Fruit fly (Drosophila melanogaster) whole organism, embryonic: ENCODE measurements around the gene CG7656.

Source experiments
- ATbp ChIP-seq: fragments of 200-800 bp; sonication (Bioruptor generic); optimal IDR thresholded peaks from 2 replicates; lab custom pipeline; 2017; ENCODE audit warnings: missing biosample characterization, mild to moderate bottlenecking, missing genetic modification characterization, missing genetic modification reagents
- Atf3 ChIP-seq: fragments of 200-800 bp; sonication (Bioruptor generic); optimal IDR thresholded peaks from 3 replicates; lab custom pipeline; 2016; ENCODE audit warnings: missing biosample characterization, missing genetic modification characterization
- CG10321 ChIP-seq: fragments of 200-800 bp; sonication (Bioruptor generic); IDR thresholded peaks from 2 replicates; pipeline ENCODE4 v1.3.6; 2022; ENCODE audit warnings: missing biosample characterization, missing genetic modification characterization
- CG11723 ChIP-seq: fragments of 200-800 bp; sonication (Bioruptor generic); optimal IDR thresholded peaks from 2 replicates; lab custom pipeline; 2017; ENCODE audit warnings: missing biosample characterization, mild to moderate bottlenecking, missing genetic modification characterization
- CG15479 ChIP-seq: fragments of 200-800 bp; sonication (Bioruptor generic); optimal IDR thresholded peaks from 3 replicates; lab custom pipeline; 2019; ENCODE audit warnings: missing biosample characterization, mild to moderate bottlenecking, missing genetic modification characterization, moderate library complexity
- CG16813 ChIP-seq: fragments of 200-800 bp; sonication (Bioruptor generic); IDR thresholded peaks from 3 replicates; pipeline ENCODE4 v1.3.6; 2022; ENCODE audit warnings: missing biosample characterization, missing genetic modification characterization; ENCODE audit not compliant: partially characterized antibody
- CG18619 ChIP-seq: fragments of 200-800 bp; sonication (Bioruptor generic); optimal IDR thresholded peaks from 3 replicates; lab custom pipeline; 2017; ENCODE audit warnings: missing biosample characterization, mild to moderate bottlenecking, missing genetic modification characterization
- CG2889 ChIP-seq: fragments of 200-800 bp; sonication (Bioruptor generic); IDR thresholded peaks from 3 replicates; pipeline ENCODE4 v1.3.6; 2022; ENCODE audit warnings: missing biosample characterization, missing genetic modification characterization
- CG31388 ChIP-seq: fragments of 200-800 bp; sonication (Bioruptor generic); optimal IDR thresholded peaks from 2 replicates; lab custom pipeline; 2016; ENCODE audit warnings: missing biosample characterization, missing genetic modification characterization
- CG33557 ChIP-seq: fragments of 200-800 bp; sonication (Bioruptor generic); optimal IDR thresholded peaks from 2 replicates; lab custom pipeline; 2019; ENCODE audit warnings: missing biosample characterization, mild to moderate bottlenecking, missing genetic modification characterization, moderate library complexity
- CG3838 ChIP-seq: fragments of 200-800 bp; sonication (Bioruptor generic); optimal IDR thresholded peaks from 3 replicates; lab custom pipeline; 2016; ENCODE audit warnings: missing biosample characterization, missing genetic modification characterization
- CG6813 ChIP-seq: fragments of 200-800 bp; sonication (Bioruptor generic); optimal IDR thresholded peaks from 2 replicates; lab custom pipeline; 2017; ENCODE audit warnings: missing biosample characterization, missing genetic modification characterization, mild to moderate bottlenecking, moderate library complexity, missing genetic modification reagents
- CG7786 ChIP-seq: fragments of 200-800 bp; sonication (Bioruptor generic); optimal IDR thresholded peaks from 2 replicates; lab custom pipeline; 2016; ENCODE audit warnings: missing biosample characterization, missing genetic modification characterization
- CG7839 ChIP-seq: fragments of 200-800 bp; sonication (Bioruptor generic); optimal IDR thresholded peaks from 3 replicates; lab custom pipeline; 2018; ENCODE audit warnings: missing biosample characterization, mild to moderate bottlenecking, missing genetic modification characterization, moderate library complexity
- CG7963 ChIP-seq: fragments of 200-800 bp; sonication (Bioruptor generic); IDR thresholded peaks from 3 replicates; pipeline ENCODE4 v1.3.6; 2022; ENCODE audit warnings: missing biosample characterization, missing genetic modification characterization; ENCODE audit not compliant: partially characterized antibody
- CG9609 ChIP-seq: fragments of 200-800 bp; sonication (Bioruptor generic); optimal IDR thresholded peaks from 3 replicates; lab custom pipeline; 2016; ENCODE audit warnings: missing biosample characterization, missing genetic modification characterization
- CG9932 ChIP-seq: fragments of 200-800 bp; sonication (Bioruptor generic); IDR thresholded peaks from 2 replicates; pipeline ENCODE4 v1.3.6; 2022; ENCODE audit warnings: missing biosample characterization, missing genetic modification characterization
- Camta ChIP-seq: fragments of 200-800 bp; sonication (Bioruptor generic); optimal IDR thresholded peaks from 2 replicates; lab custom pipeline; 2016; ENCODE audit warnings: missing biosample characterization, missing genetic modification characterization
- E2f2 ChIP-seq: fragments of 200-800 bp; sonication (Bioruptor generic); IDR thresholded peaks from 2 replicates; pipeline ENCODE4 v1.3.6; 2022; ENCODE audit warnings: missing biosample characterization, missing genetic modification characterization
- Gug ChIP-seq: fragments of 200-800 bp; sonication (Bioruptor generic); IDR thresholded peaks from 4 replicates; pipeline ENCODE4 v1.3.6; 2022; ENCODE audit warnings: missing biosample characterization, missing genetic modification characterization
- HLHmδ ChIP-seq: fragments of 200-800 bp; sonication (Bioruptor generic); optimal IDR thresholded peaks from 2 replicates; lab custom pipeline; 2018; ENCODE audit warnings: missing biosample characterization, mild to moderate bottlenecking, missing genetic modification characterization, moderate library complexity
- Hand ChIP-seq: fragments of 200-800 bp; sonication (Bioruptor generic); optimal IDR thresholded peaks from 2 replicates; lab custom pipeline; 2017; ENCODE audit warnings: mild to moderate bottlenecking, missing biosample characterization, missing genetic modification reagents, missing genetic modification characterization
- Hr78 ChIP-seq, 2 experiments: fragments of 200-800 bp in 1 of 2; fragments of >200 bp in 1 of 2; sonication (Bioruptor generic) in 1 of 2; optimal IDR thresholded peaks; 2 replicates each; lab custom pipeline; 2017 to 2019; ENCODE audit warnings: missing biosample characterization in 2 of 2, missing genetic modification characterization in 2 of 2, mild to moderate bottlenecking in 1 of 2, moderate library complexity in 1 of 2
- Hsf ChIP-seq: fragments of 200-800 bp; sonication (Bioruptor generic); optimal IDR thresholded peaks from 3 replicates; lab custom pipeline; 2016; ENCODE audit warnings: missing biosample characterization, missing genetic modification characterization
- Lhr ChIP-seq: fragments of 200-800 bp; sonication (Bioruptor generic); optimal IDR thresholded peaks from 3 replicates; lab custom pipeline; 2017; ENCODE audit warnings: mild to moderate bottlenecking, missing biosample characterization, missing genetic modification reagents, missing genetic modification characterization
- NK7.1 ChIP-seq: fragments of 200-800 bp; sonication (Bioruptor generic); optimal IDR thresholded peaks from 3 replicates; lab custom pipeline; 2016; ENCODE audit warnings: missing biosample characterization, missing genetic modification characterization
- Tbp ChIP-seq: fragments of >200 bp; optimal IDR thresholded peaks from 2 replicates; lab custom pipeline; 2018; ENCODE audit warnings: missing biosample characterization, missing genetic modification characterization
- ac ChIP-seq: fragments of 200-800 bp; sonication (Bioruptor generic); optimal IDR thresholded peaks from 3 replicates; lab custom pipeline; 2017; ENCODE audit warnings: missing biosample characterization, mild to moderate bottlenecking, missing genetic modification characterization
- chif ChIP-seq, 2 experiments: fragments of 200-800 bp; sonication (Bioruptor generic); optimal IDR thresholded peaks; 3 replicates each; lab custom pipeline; 2016; ENCODE audit warnings: missing biosample characterization in 2 of 2, missing genetic modification characterization in 2 of 2
- chn ChIP-seq: fragments of 200-800 bp; sonication (Bioruptor generic); optimal IDR thresholded peaks from 2 replicates; lab custom pipeline; 2016; ENCODE audit warnings: missing biosample characterization, missing genetic modification characterization
- ci ChIP-seq: fragments of 200-800 bp; sonication (Bioruptor generic); IDR thresholded peaks from 3 replicates; pipeline ENCODE4 v1.3.6; 2022; ENCODE audit warnings: missing biosample characterization, missing genetic modification characterization
- grn ChIP-seq: fragments of 200-800 bp; sonication (Bioruptor generic); optimal IDR thresholded peaks from 3 replicates; lab custom pipeline; 2017; ENCODE audit warnings: missing biosample characterization, missing genetic modification characterization
- her ChIP-seq: fragments of 200-800 bp; sonication (Bioruptor generic); optimal IDR thresholded peaks from 2 replicates; lab custom pipeline; 2016; ENCODE audit warnings: missing biosample characterization, missing genetic modification characterization
- jumu ChIP-seq: fragments of 200-800 bp; sonication (Bioruptor generic); optimal IDR thresholded peaks from 3 replicates; lab custom pipeline; 2016; ENCODE audit warnings: missing biosample characterization, missing genetic modification characterization
- kni ChIP-seq: fragments of 200-800 bp; sonication (Bioruptor generic); optimal IDR thresholded peaks from 3 replicates; lab custom pipeline; 2017; ENCODE audit warnings: mild to moderate bottlenecking, missing biosample characterization, missing genetic modification reagents, missing genetic modification characterization
- lmd ChIP-seq: fragments of 200-800 bp; sonication (Bioruptor generic); IDR thresholded peaks from 2 replicates; pipeline ENCODE4 v1.3.6; 2022; ENCODE audit warnings: missing biosample characterization, missing genetic modification characterization
- nau ChIP-seq: fragments of 200-800 bp; sonication (Bioruptor generic); optimal IDR thresholded peaks from 3 replicates; lab custom pipeline; 2017; ENCODE audit warnings: missing biosample characterization, mild to moderate bottlenecking, missing genetic modification characterization, missing genetic modification reagents
- nmo ChIP-seq: fragments of 200-800 bp; sonication (Bioruptor generic); optimal IDR thresholded peaks from 2 replicates; lab custom pipeline; 2018; ENCODE audit warnings: missing biosample characterization, mild to moderate bottlenecking, missing genetic modification characterization, moderate library complexity
- org-1 ChIP-seq: fragments of 200-800 bp; sonication (Bioruptor generic); optimal IDR thresholded peaks from 2 replicates; lab custom pipeline; 2017; ENCODE audit warnings: missing biosample characterization, missing genetic modification characterization
- pnt ChIP-seq: fragments of 200-800 bp; sonication (Bioruptor generic); optimal IDR thresholded peaks from 3 replicates; lab custom pipeline; 2016; ENCODE audit warnings: missing biosample characterization, missing genetic modification characterization
- sc ChIP-seq, 3 experiments: fragments of >200 bp in 2 of 3; fragments of 200-800 bp in 1 of 3; sonication (Bioruptor generic) in 1 of 3; optimal IDR thresholded peaks; 2 replicates in 2 of 3; 3 replicates in 1 of 3; lab custom pipeline; 2017; ENCODE audit warnings: mild to moderate bottlenecking in 1 of 3, missing biosample characterization in 1 of 3, missing genetic modification characterization in 1 of 3, missing genetic modification reagents in 1 of 3
- sob ChIP-seq: fragments of 200-800 bp; sonication (Bioruptor generic); IDR thresholded peaks from 2 replicates; pipeline ENCODE4 v1.3.6; 2022; ENCODE audit warnings: missing biosample characterization, missing genetic modification characterization
- ssp ChIP-seq: fragments of 200-800 bp; sonication (Bioruptor generic); IDR thresholded peaks from 2 replicates; pipeline ENCODE4 v1.3.6; 2022; ENCODE audit warnings: missing biosample characterization, missing genetic modification characterization
- tna ChIP-seq: fragments of 200-800 bp; sonication (Bioruptor generic); IDR thresholded peaks from 2 replicates; pipeline ENCODE4 v1.3.6; 2022; ENCODE audit warnings: missing biosample characterization, missing genetic modification characterization; ENCODE audit not compliant: partially characterized antibody
- trem ChIP-seq: fragments of 200-800 bp; optimal IDR thresholded peaks from 3 replicates; lab custom pipeline; 2019; ENCODE audit warnings: missing biosample characterization, mild to moderate bottlenecking, missing genetic modification characterization, moderate library complexity
- wor ChIP-seq: fragments of 200-800 bp; sonication (Bioruptor generic); IDR thresholded peaks from 2 replicates; pipeline ENCODE4 v1.3.6; 2022; ENCODE audit warnings: missing biosample characterization, missing genetic modification characterization
- zfh1 ChIP-seq: fragments of 200-800 bp; sonication (Bioruptor generic); IDR thresholded peaks from 3 replicates; pipeline ENCODE4 v1.3.6; 2022; ENCODE audit warnings: missing biosample characterization, missing genetic modification characterization

The CG7656 gene

DNA sequence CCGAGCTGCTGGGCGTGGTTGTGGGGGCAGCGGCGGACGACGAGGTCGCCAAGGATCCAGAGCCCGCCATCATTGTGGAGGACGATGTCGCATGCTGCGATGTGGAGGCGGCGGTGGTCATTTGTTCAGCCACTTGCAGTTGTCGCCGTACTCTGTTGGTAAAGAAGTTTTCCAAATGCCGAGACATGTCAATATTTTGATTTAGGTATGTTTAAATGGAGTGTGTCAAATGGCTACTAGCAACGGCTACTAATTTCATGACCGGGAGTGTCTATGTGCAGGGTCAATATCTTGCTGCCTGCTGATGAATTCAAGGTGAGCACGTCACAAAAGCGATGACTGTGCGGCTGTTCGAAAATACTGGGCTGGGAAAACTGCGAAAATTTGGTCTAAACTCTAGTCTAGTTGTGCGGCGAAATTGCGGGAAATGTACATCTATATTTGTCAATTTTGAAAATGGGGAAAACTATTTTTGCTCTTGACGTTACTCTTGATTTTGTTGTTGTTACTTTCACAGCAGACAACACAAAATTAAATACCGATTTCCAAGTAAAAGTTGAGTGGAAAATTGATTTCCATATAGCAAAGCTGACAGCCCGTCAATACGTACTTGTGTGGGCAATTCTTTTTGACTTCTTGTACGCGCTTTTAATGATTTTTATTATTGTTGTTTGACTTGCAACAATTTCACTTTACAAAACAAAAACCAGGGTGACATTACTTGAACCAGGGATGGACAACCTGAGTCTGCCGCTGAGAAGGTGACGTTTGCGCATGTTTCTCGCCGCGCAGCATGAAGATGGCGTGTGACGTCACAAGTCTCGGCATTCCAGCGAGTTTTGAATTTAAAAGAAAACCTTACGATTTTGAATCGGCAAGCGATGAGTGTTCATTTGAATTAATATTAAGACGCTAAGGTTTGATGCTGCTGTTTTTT lies at the start of gene CG7656 (continued):
- TF ChIP-seq CG3838 (GFP tag; lab: Kevin White, UChicago) (peak; percentile 85), CG18619 (no peak), CG2889 (GFP tag; lab: Robert Waterston, UW) (0 out of 3 replicates have a peak, but pooled peaks have one; percentile 47), ATbp (GFP tag; lab: Kevin White, UChicago) (peak; percentile 43), ci (GFP tag; lab: Robert Waterston, UW) (peak; percentile 82), Camta (GFP tag; lab: Kevin White, UChicago) (peak; percentile 63), tna (GFP tag; lab: Robert Waterston, UW) (no peak), zfh1 (peak; percentile 83), Hsf (GFP tag; lab: Kevin White, UChicago) (peak; percentile 74), chn (GFP tag; lab: Kevin White, UChicago) (peak; percentile 83), sob (GFP tag; lab: Robert Waterston, UW) (peak; percentile 75), wor (GFP tag; lab: Robert Waterston, UW) (no peak), CG7963 (no peak), Gug (GFP tag; lab: Robert Waterston, UW) (peak; percentile 87), CG15479 (no peak), ssp (peak; percentile 40), CG31388 (GFP tag; lab: Kevin White, UChicago) (no peak), CG7839 (no peak), org-1 (no peak), CG16813 (GFP tag; lab: Robert Waterston, UW) (no peak), her (GFP tag; lab: Kevin White, UChicago) (peak; percentile 76), NK7.1 (GFP tag; lab: Kevin White, UChicago) (peak; percentile 33), CG9609 (GFP tag; lab: Kevin White, UChicago) (peak; percentile 71), nau (GFP tag; lab: Kevin White, UChicago) (no peak), Hand (GFP tag; lab: Kevin White, UChicago) (no peak), chif (GFP tag; optimal IDR thresholded peaks at IDR 0.05; lab: Kevin White, UChicago) (peak in 1 of 2 experiments; percentile 80), CG9932 (peak; percentile 86), trem (tag; lab: Kevin White, UChicago) (no peak), jumu (GFP tag; lab: Kevin White, UChicago) (peak; percentile 78), nmo (GFP tag; lab: Kevin White, UChicago) (peak; percentile 32), pnt (GFP tag; lab: Kevin White, UChicago) (peak; percentile 80), E2f2 (GFP tag; lab: Robert Waterston, UW) (peak; percentile 5), sc (optimal IDR thresholded peaks at IDR 0.05; lab: Kevin White, UChicago) (no peak), sc (GFP tag; optimal IDR thresholded peaks at IDR 0.05; lab: Kevin White, UChicago) (no peak), CG6813 (GFP tag; lab: Kevin White, UChicago) (peak; percentile 9), lmd (GFP tag; lab: Robert Waterston, UW) (peak; percentile 65; the same call in 1 of the 2 replicates), Tbp (no peak), CG10321 (GFP tag; lab: Robert Waterston, UW) (peak; percentile 45; the same call in 1 of the 2 replicates), HLHmδ (GFP tag; lab: Kevin White, UChicago) (peak; percentile 40), kni (GFP tag; lab: Kevin White, UChicago) (no peak), CG33557 (GFP tag; lab: Kevin White, UChicago) (peak; percentile 28), Hr78 (GFP tag; optimal IDR thresholded peaks at IDR 0.05; lab: Kevin White, UChicago) (peak in 1 of 2 experiments; percentile 30), ac (no peak), Lhr (GFP tag; lab: Kevin White, UChicago) (no peak), grn (GFP tag; lab: Kevin White, UChicago) (no peak), CG7786 (GFP tag; lab: Kevin White, UChicago) (peak; percentile 75), Atf3 (peak; percentile 70), CG11723 (GFP tag; lab: Kevin White, UChicago) (peak; percentile 5)
